Fruit fly (Drosophila melanogaster) whole organism, adult: ENCODE data around the gene CG18213.
A peak's percentile ranks its signal among the peaks of the same experiment; 100 is the strongest.

ENCODE experiments used
- CG11617 ChIP-seq: fragments of 200-800 bp; sonication (Bioruptor generic); optimal IDR thresholded peaks from 2 replicates; lab custom pipeline; 2017; ENCODE audit warnings: mild to moderate bottlenecking, missing biosample characterization, missing genetic modification reagents, missing genetic modification characterization
- CG1620 ChIP-seq: fragments of 200-800 bp; sonication (Bioruptor generic); optimal IDR thresholded peaks from 2 replicates; lab custom pipeline; 2016; ENCODE audit warnings: missing biosample characterization, missing genetic modification characterization
- Clk ChIP-seq: fragments of 200-800 bp; sonication (Bioruptor generic); optimal IDR thresholded peaks from 2 replicates; lab custom pipeline; 2017; ENCODE audit warnings: missing biosample characterization, missing genetic modification characterization
- Crg-1 ChIP-seq: fragments of 200-800 bp; sonication (Bioruptor generic); optimal IDR thresholded peaks from 2 replicates; lab custom pipeline; 2016; ENCODE audit warnings: missing biosample characterization, missing genetic modification characterization
- Hr96 ChIP-seq: fragments of 200-800 bp; sonication (Bioruptor generic); optimal IDR thresholded peaks from 2 replicates; lab custom pipeline; 2016; ENCODE audit warnings: missing biosample characterization, missing genetic modification characterization
- Mnt ChIP-seq: fragments of 200-800 bp; sonication (Bioruptor generic); optimal IDR thresholded peaks from 2 replicates; lab custom pipeline; 2016; ENCODE audit warnings: missing biosample characterization, mild to moderate bottlenecking, missing genetic modification characterization
- cic ChIP-seq: fragments of 200-800 bp; sonication (Bioruptor generic); optimal IDR thresholded peaks from 2 replicates; lab custom pipeline; 2017; ENCODE audit warnings: missing biosample characterization, mild to moderate bottlenecking, missing genetic modification characterization, moderate library complexity
- cnc ChIP-seq, 2 experiments: fragments of >200 bp; optimal IDR thresholded peaks; 2 replicates each; lab custom pipeline; 2017
- kay ChIP-seq: fragments of 200-800 bp; sonication (Bioruptor generic); peaks from one replicate; lab custom pipeline; 2016; ENCODE audit warnings: missing biosample characterization, missing genetic modification characterization, borderline replicate concordance
- toe ChIP-seq: fragments of 200-800 bp; sonication (Bioruptor generic); optimal IDR thresholded peaks from 2 replicates; lab custom pipeline; 2016; ENCODE audit warnings: missing biosample characterization, missing genetic modification characterization

- TF ChIP-seq toe (GFP tag; lab: Kevin White, UChicago) (peak; percentile 33), Hr96 (GFP tag; lab: Kevin White, UChicago) (no peak), cnc (optimal IDR thresholded peaks at IDR 0.05; lab: Kevin White, UChicago) (no peak), Crg-1 (GFP tag; lab: Kevin White, UChicago) (peak; percentile 28), cic (GFP tag; lab: Kevin White, UChicago) (peak; percentile 58), CG11617 (GFP tag; lab: Kevin White, UChicago) (peak; percentile 56), Clk (no peak), CG1620 (GFP tag; lab: Kevin White, UChicago) (no peak), Mnt (GFP tag; lab: Kevin White, UChicago) (peak; percentile 78), kay (GFP tag; lab: Kevin White, UChicago) (no peak)
Observed at dm6 chr3R:17059100-17059810, 19.3 kb upstream of the CG18213 start.
